Worm (Caenorhabditis elegans) whole organism, late embryonic: ENCODE measurements around the gene unc-62.

ENCODE experiments used
- K02D7.2 ChIP-seq: sonication (generic microtip); optimal IDR thresholded peaks from 2 replicates; lab custom pipeline; 2017; ENCODE audit warnings: mild to moderate bottlenecking, missing genetic modification characterization, missing compliant biosample characterization
- T23F11.4 ChIP-seq: fragments of 200-800 bp; sonication (Bioruptor generic); optimal IDR thresholded peaks from 2 replicates; lab custom pipeline; 2018; ENCODE audit warnings: mild to moderate bottlenecking, missing genetic modification characterization, missing compliant biosample characterization

ce11 chrV:4503868-4504365, 6.7 kb downstream of the unc-62 start:
- TF ChIP-seq T23F11.4, result no peak
- TF ChIP-seq K02D7.2, result no peak
